Fruit fly (Drosophila melanogaster) whole organism, embryonic: Measurements from ENCODE around the gene mei-P26.

Source experiments
- Ada2b ChIP-seq: fragments of 200-800 bp; sonication (Bioruptor generic); IDR thresholded peaks from 2 replicates; pipeline ENCODE4 v1.3.6; 2022; ENCODE audit warnings: missing biosample characterization, missing genetic modification characterization
- Adf1 ChIP-seq: fragments of 200-800 bp; sonication (Bioruptor generic); IDR thresholded peaks from 2 replicates; pipeline ENCODE4 v1.3.6; 2022; ENCODE audit warnings: missing biosample characterization, missing genetic modification characterization
- B-H1 ChIP-seq: fragments of 200-800 bp; sonication (Bioruptor generic); IDR thresholded peaks from 3 replicates; pipeline ENCODE4 v1.3.6; 2022; ENCODE audit warnings: missing biosample characterization, missing genetic modification characterization
- Bteb2 ChIP-seq: fragments of 200-800 bp; sonication (Bioruptor generic); optimal IDR thresholded peaks from 2 replicates; lab custom pipeline; 2016; ENCODE audit warnings: missing biosample characterization, missing genetic modification characterization
- CG12071 ChIP-seq: fragments of 200-800 bp; sonication (Bioruptor generic); optimal IDR thresholded peaks from 3 replicates; lab custom pipeline; 2018; ENCODE audit warnings: missing biosample characterization, mild to moderate bottlenecking, missing genetic modification characterization
- CG1233 ChIP-seq: fragments of 200-800 bp; sonication (Bioruptor generic); optimal IDR thresholded peaks from 4 replicates; lab custom pipeline; 2018; ENCODE audit warnings: missing biosample characterization, mild to moderate bottlenecking, missing genetic modification characterization
- CG12391 ChIP-seq: fragments of 200-800 bp; sonication (Bioruptor generic); optimal IDR thresholded peaks from 3 replicates; lab custom pipeline; 2018; ENCODE audit warnings: missing biosample characterization, mild to moderate bottlenecking, missing genetic modification characterization, moderate library complexity
- CG15269 ChIP-seq: fragments of 200-800 bp; sonication (Bioruptor generic); optimal IDR thresholded peaks from 2 replicates; lab custom pipeline; 2018; ENCODE audit warnings: missing biosample characterization, mild to moderate bottlenecking, missing genetic modification characterization, moderate library complexity
- CG1602 ChIP-seq: fragments of 200-800 bp; sonication (Bioruptor generic); optimal IDR thresholded peaks from 3 replicates; lab custom pipeline; 2016; ENCODE audit warnings: missing biosample characterization, missing genetic modification characterization
- CG16815 ChIP-seq: fragments of 200-800 bp; sonication (Bioruptor generic); optimal IDR thresholded peaks from 3 replicates; lab custom pipeline; 2017; ENCODE audit warnings: missing biosample characterization, mild to moderate bottlenecking, missing genetic modification characterization
- CG2712 ChIP-seq: fragments of 200-800 bp; optimal IDR thresholded peaks from 3 replicates; lab custom pipeline; 2019; ENCODE audit warnings: missing biosample characterization, mild to moderate bottlenecking, missing genetic modification characterization, moderate library complexity
- CG2889 ChIP-seq: fragments of 200-800 bp; sonication (Bioruptor generic); IDR thresholded peaks from 3 replicates; pipeline ENCODE4 v1.3.6; 2022; ENCODE audit warnings: missing biosample characterization, missing genetic modification characterization
- CG32767 ChIP-seq: fragments of 200-800 bp; sonication (Bioruptor generic); IDR thresholded peaks from 2 replicates; pipeline ENCODE4 v1.3.6; 2022; ENCODE audit warnings: missing biosample characterization, missing genetic modification characterization
- CG6272 ChIP-seq: fragments of 200-800 bp; sonication (Bioruptor generic); IDR thresholded peaks from 2 replicates; pipeline ENCODE4 v1.3.6; 2022; ENCODE audit warnings: missing biosample characterization, missing genetic modification characterization
- CG8924 ChIP-seq: fragments of 200-800 bp; optimal IDR thresholded peaks from 3 replicates; lab custom pipeline; 2019; ENCODE audit warnings: missing biosample characterization, mild to moderate bottlenecking, missing genetic modification characterization, moderate library complexity
- D19B ChIP-seq: fragments of 200-800 bp; sonication (Bioruptor generic); optimal IDR thresholded peaks from 2 replicates; lab custom pipeline; 2017; ENCODE audit warnings: missing biosample characterization, mild to moderate bottlenecking, missing genetic modification characterization
- Doc2 ChIP-seq: fragments of 200-800 bp; sonication (Bioruptor generic); IDR thresholded peaks from 2 replicates; pipeline ENCODE4 v1.3.6; 2022; ENCODE audit warnings: missing biosample characterization, missing genetic modification characterization
- Dp ChIP-seq: fragments of 200-800 bp; sonication (Bioruptor generic); optimal IDR thresholded peaks from 2 replicates; lab custom pipeline; 2018; ENCODE audit warnings: missing biosample characterization, mild to moderate bottlenecking, missing genetic modification characterization, moderate library complexity
- Eip74EF ChIP-seq, 2 experiments: fragments of 200-800 bp in 1 of 2; fragments of >200 bp in 1 of 2; sonication (Bioruptor generic) in 1 of 2; optimal IDR thresholded peaks; 2 replicates each; lab custom pipeline; 2017 to 2019; ENCODE audit warnings: missing biosample characterization in 2 of 2, missing genetic modification characterization in 2 of 2, mild to moderate bottlenecking in 1 of 2, moderate library complexity in 1 of 2
- Elba2 ChIP-seq: fragments of 200-800 bp; sonication (Bioruptor generic); optimal IDR thresholded peaks from 3 replicates; lab custom pipeline; 2016; ENCODE audit warnings: missing biosample characterization, missing genetic modification characterization
- HLH4C ChIP-seq: fragments of 200-800 bp; sonication (Bioruptor generic); IDR thresholded peaks from 3 replicates; pipeline ENCODE4 v1.3.6; 2022; ENCODE audit warnings: missing biosample characterization, missing genetic modification characterization; ENCODE audit not compliant: partially characterized antibody
- Hr51 ChIP-seq, 2 experiments: fragments of 200-800 bp; sonication (Bioruptor generic); optimal IDR thresholded peaks; 2 replicates in 1 of 2; 3 replicates in 1 of 2; lab custom pipeline; 2016 to 2018; ENCODE audit warnings: missing biosample characterization in 2 of 2, missing genetic modification characterization in 2 of 2, mild to moderate bottlenecking in 1 of 2, moderate library complexity in 1 of 2
- Hr78 ChIP-seq, 2 experiments: fragments of 200-800 bp in 1 of 2; fragments of >200 bp in 1 of 2; sonication (Bioruptor generic) in 1 of 2; optimal IDR thresholded peaks; 2 replicates each; lab custom pipeline; 2017 to 2019; ENCODE audit warnings: missing biosample characterization in 2 of 2, missing genetic modification characterization in 2 of 2, mild to moderate bottlenecking in 1 of 2, moderate library complexity in 1 of 2
- Med ChIP-seq: fragments of 200-800 bp; sonication (Bioruptor generic); peaks from one replicate; lab custom pipeline; 2016; ENCODE audit warnings: missing biosample characterization, missing genetic modification characterization, mild to moderate bottlenecking, inconsistent platforms, moderate library complexity
- Meics ChIP-seq: fragments of 200-800 bp; sonication (Bioruptor generic); optimal IDR thresholded peaks from 2 replicates; lab custom pipeline; 2017; ENCODE audit warnings: missing biosample characterization, mild to moderate bottlenecking, missing genetic modification characterization
- NFAT ChIP-seq: fragments of 200-800 bp; sonication (Bioruptor generic); IDR thresholded peaks from 2 replicates; pipeline ENCODE4 v1.3.6; 2022; ENCODE audit warnings: missing biosample characterization, missing genetic modification characterization
- Nf-YC ChIP-seq: fragments of 200-800 bp; optimal IDR thresholded peaks from 3 replicates; lab custom pipeline; 2019; ENCODE audit warnings: missing biosample characterization, mild to moderate bottlenecking, missing genetic modification characterization, moderate library complexity
- Optix ChIP-seq: fragments of 200-800 bp; sonication (Bioruptor generic); IDR thresholded peaks from 3 replicates; pipeline ENCODE4 v1.3.6; 2022; ENCODE audit warnings: missing biosample characterization, missing genetic modification characterization
- Sox102F ChIP-seq: fragments of 200-800 bp; sonication (Bioruptor generic); optimal IDR thresholded peaks from 2 replicates; lab custom pipeline; 2018; ENCODE audit warnings: missing biosample characterization, mild to moderate bottlenecking, missing genetic modification characterization, moderate library complexity
- abd-A ChIP-seq: fragments of 200-800 bp; sonication (Bioruptor generic); optimal IDR thresholded peaks from 3 replicates; lab custom pipeline; 2019; ENCODE audit warnings: missing biosample characterization, mild to moderate bottlenecking, missing genetic modification characterization, moderate library complexity
- ac ChIP-seq: fragments of 200-800 bp; sonication (Bioruptor generic); optimal IDR thresholded peaks from 3 replicates; lab custom pipeline; 2017; ENCODE audit warnings: missing biosample characterization, mild to moderate bottlenecking, missing genetic modification characterization
- aop ChIP-seq: fragments of 200-800 bp; sonication (Bioruptor generic); IDR thresholded peaks from 2 replicates; pipeline ENCODE4 v1.3.6; 2022; ENCODE audit warnings: missing biosample characterization, missing genetic modification characterization
- bigmax ChIP-seq: fragments of 200-800 bp; sonication (Bioruptor generic); optimal IDR thresholded peaks from 2 replicates; lab custom pipeline; 2018; ENCODE audit warnings: missing biosample characterization, mild to moderate bottlenecking, missing genetic modification characterization
- chn ChIP-seq: fragments of 200-800 bp; sonication (Bioruptor generic); optimal IDR thresholded peaks from 2 replicates; lab custom pipeline; 2016; ENCODE audit warnings: missing biosample characterization, missing genetic modification characterization
- crol ChIP-seq: fragments of 200-800 bp; sonication (Bioruptor generic); IDR thresholded peaks from 2 replicates; pipeline ENCODE4 v1.3.6; 2022; ENCODE audit warnings: missing biosample characterization, missing genetic modification characterization
- da ChIP-seq: fragments of 200-800 bp; sonication (Bioruptor generic); optimal IDR thresholded peaks from 2 replicates; lab custom pipeline; 2016; ENCODE audit warnings: missing biosample characterization, missing genetic modification characterization
- dmrt99B ChIP-seq: fragments of 200-800 bp; sonication (Bioruptor generic); optimal IDR thresholded peaks from 2 replicates; lab custom pipeline; 2018; ENCODE audit warnings: missing biosample characterization, mild to moderate bottlenecking, missing genetic modification characterization, moderate library complexity
- fd102C ChIP-seq: fragments of 200-800 bp; sonication (Bioruptor generic); optimal IDR thresholded peaks from 2 replicates; lab custom pipeline; 2018; ENCODE audit warnings: missing biosample characterization, mild to moderate bottlenecking, missing genetic modification characterization, moderate library complexity
- fd96Cb ChIP-seq: fragments of 200-800 bp; sonication (Bioruptor generic); optimal IDR thresholded peaks from 2 replicates; lab custom pipeline; 2018; ENCODE audit warnings: missing biosample characterization, mild to moderate bottlenecking, missing genetic modification characterization, moderate library complexity
- fru ChIP-seq: fragments of >200 bp; optimal IDR thresholded peaks from 2 replicates; lab custom pipeline; 2017
- gce ChIP-seq: fragments of 200-800 bp; sonication (Bioruptor generic); IDR thresholded peaks from 3 replicates; pipeline ENCODE4 v1.3.6; 2022; ENCODE audit warnings: missing biosample characterization, missing genetic modification characterization
- org-1 ChIP-seq: fragments of 200-800 bp; sonication (Bioruptor generic); optimal IDR thresholded peaks from 2 replicates; lab custom pipeline; 2017; ENCODE audit warnings: missing biosample characterization, missing genetic modification characterization
- p53 ChIP-seq: fragments of 200-800 bp; sonication (Bioruptor generic); optimal IDR thresholded peaks from 2 replicates; lab custom pipeline; 2016; ENCODE audit warnings: missing biosample characterization, missing genetic modification characterization
- pho ChIP-seq: fragments of 200-800 bp; sonication (Bioruptor generic); optimal IDR thresholded peaks from 2 replicates; lab custom pipeline; 2016; ENCODE audit warnings: missing biosample characterization, missing genetic modification characterization
- phol ChIP-seq: fragments of 200-800 bp; sonication (Bioruptor generic); optimal IDR thresholded peaks from 3 replicates; lab custom pipeline; 2018; ENCODE audit warnings: missing biosample characterization, mild to moderate bottlenecking, missing genetic modification characterization, moderate library complexity
- ro ChIP-seq: fragments of 200-800 bp; sonication (Bioruptor generic); IDR thresholded peaks from 2 replicates; pipeline ENCODE4 v1.3.6; 2022; ENCODE audit warnings: missing biosample characterization, missing genetic modification characterization
- slou ChIP-seq: fragments of 200-800 bp; sonication (Bioruptor generic); optimal IDR thresholded peaks from 3 replicates; lab custom pipeline; 2016; ENCODE audit warnings: missing biosample characterization, missing genetic modification characterization
- stc ChIP-seq: fragments of 200-800 bp; sonication (Bioruptor generic); IDR thresholded peaks from 2 replicates; pipeline ENCODE4 v1.3.6; 2022; ENCODE audit warnings: missing biosample characterization, missing genetic modification characterization
- twi ChIP-seq: fragments of 200-800 bp; optimal IDR thresholded peaks from 2 replicates; lab custom pipeline; 2019; ENCODE audit warnings: missing biosample characterization, mild to moderate bottlenecking, missing genetic modification characterization, moderate library complexity
- wek ChIP-seq: fragments of 200-800 bp; sonication (Bioruptor generic); optimal IDR thresholded peaks from 3 replicates; lab custom pipeline; 2018; ENCODE audit warnings: missing biosample characterization, mild to moderate bottlenecking, missing genetic modification characterization, moderate library complexity
- zen ChIP-seq: fragments of 200-800 bp; sonication (Bioruptor generic); optimal IDR thresholded peaks from 3 replicates; lab custom pipeline; 2018; ENCODE audit warnings: missing biosample characterization, mild to moderate bottlenecking, missing genetic modification characterization, moderate library complexity

Gene mei-P26

DNA sequence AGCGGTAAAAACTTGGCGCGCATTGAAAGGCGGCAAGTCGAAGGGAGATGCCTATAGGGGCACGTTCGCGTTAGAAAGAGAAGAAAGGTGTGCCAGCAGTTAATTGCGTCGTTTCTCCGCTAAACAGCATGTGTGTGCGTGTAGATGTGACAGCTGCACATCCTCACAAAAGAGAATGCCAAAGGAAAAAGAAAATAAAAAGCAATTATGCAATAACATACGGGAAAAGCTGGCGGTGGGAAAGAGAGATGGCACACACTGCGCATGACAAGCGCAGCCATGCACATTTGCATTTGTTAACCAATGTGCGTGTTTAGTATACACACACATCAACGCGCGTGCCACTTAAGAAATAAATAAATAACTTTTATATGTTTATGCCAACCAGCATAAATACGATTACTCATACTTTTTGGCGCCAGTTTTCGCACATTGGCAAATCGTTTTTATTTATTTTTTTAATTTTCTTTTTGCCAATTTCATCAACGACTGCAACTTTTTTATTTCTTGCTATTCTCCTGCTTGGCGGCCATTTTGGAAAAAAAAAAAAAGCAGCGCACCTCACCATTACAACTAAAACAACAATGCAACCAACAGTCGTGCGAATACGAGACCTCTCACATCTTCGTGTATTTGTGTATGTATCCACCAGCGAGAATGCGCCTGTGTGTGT is 7.2 kb upstream of the mei-P26 start (continued):
- TF ChIP-seq Bteb2 (GFP tag; lab: Kevin White, UChicago) (no peak), CG1233 (GFP tag; lab: Kevin White, UChicago) (no peak), chn (GFP tag; lab: Kevin White, UChicago) (no peak), Elba2 (no peak), gce (GFP tag; lab: Robert Waterston, UW) (no peak), zen (peak; percentile 15), Nf-YC (tag; lab: Kevin White, UChicago) (peak; percentile 45), twi (peak; percentile 74), fru (no peak), abd-A (tag; lab: Kevin White, UChicago) (peak; percentile 88), wek (GFP tag; lab: Kevin White, UChicago) (no peak), fd102C (no peak), Optix (GFP tag; lab: Robert Waterston, UW) (no peak), aop (GFP tag; lab: Robert Waterston, UW) (no peak), Sox102F (no peak), CG8924 (tag; lab: Kevin White, UChicago) (peak; percentile 66), CG16815 (GFP tag; lab: Kevin White, UChicago) (no peak), ro (GFP tag; lab: Robert Waterston, UW) (no peak), Dp (GFP tag; lab: Kevin White, UChicago) (peak; percentile 34), pho (GFP tag; lab: Kevin White, UChicago) (no peak), NFAT (no peak), CG12071 (GFP tag; lab: Kevin White, UChicago) (no peak), B-H1 (no peak), CG12391 (tag; lab: Kevin White, UChicago) (no peak), Adf1 (GFP tag; lab: Robert Waterston, UW) (no peak), slou (GFP tag; lab: Kevin White, UChicago) (no peak), bigmax (GFP tag; lab: Kevin White, UChicago) (no peak), org-1 (no peak), Eip74EF (GFP tag; optimal IDR thresholded peaks at IDR 0.05; lab: Kevin White, UChicago) (no peak), dmrt99B (tag; lab: Kevin White, UChicago) (no peak), fd96Cb (tag; lab: Kevin White, UChicago) (no peak), crol (no peak), Doc2 (GFP tag; lab: Robert Waterston, UW) (no peak), HLH4C (GFP tag; lab: Robert Waterston, UW) (no peak), CG15269 (tag; lab: Kevin White, UChicago) (no peak), CG1602 (GFP tag; lab: Kevin White, UChicago) (no peak), Hr51 (GFP tag; optimal IDR thresholded peaks at IDR 0.05; lab: Kevin White, UChicago) (no peak), CG6272 (no peak), Hr78 (GFP tag; optimal IDR thresholded peaks at IDR 0.05; lab: Kevin White, UChicago) (no peak), CG2712 (tag; lab: Kevin White, UChicago) (no peak), p53 (GFP tag; lab: Kevin White, UChicago) (peak; percentile 29), phol (tag; lab: Kevin White, UChicago) (peak; percentile 71), Med (GFP tag; lab: Kevin White, UChicago) (peak; percentile 73), D19B (GFP tag; lab: Kevin White, UChicago) (no peak), ac (GFP tag; lab: Kevin White, UChicago) (peak; percentile 23), CG32767 (GFP tag; lab: Robert Waterston, UW) (peak; percentile 89), Ada2b (GFP tag; lab: Robert Waterston, UW) (no peak), stc (no peak), Meics (GFP tag; lab: Kevin White, UChicago) (no peak), CG2889 (GFP tag; lab: Robert Waterston, UW) (no peak), da (GFP tag; lab: Kevin White, UChicago) (no peak)
